Fruit fly (Drosophila melanogaster) whole organism: ENCODE measurements around the gene Hsc70-4.

Experiments used
- CG8478 ChIP-seq: fragments of >200 bp; optimal IDR thresholded peaks from 2 replicates; lab custom pipeline; 2018; ENCODE audit warnings: inconsistent platforms
- Dll ChIP-seq: fragments of >200 bp; optimal IDR thresholded peaks from 2 replicates; lab custom pipeline; 2017
- EcR ChIP-seq, 2 experiments: fragments of >200 bp; optimal IDR thresholded peaks; 2 replicates each; lab custom pipeline; 2017; ENCODE audit warnings: missing biosample characterization in 2 of 2, missing genetic modification characterization in 2 of 2, missing genetic modification reagents in 2 of 2
- pan ChIP-seq: fragments of >200 bp; optimal IDR thresholded peaks from 2 replicates; lab custom pipeline; 2017
- psq ChIP-seq: fragments of >200 bp; optimal IDR thresholded peaks from 2 replicates; lab custom pipeline; 2017
- usp ChIP-seq: fragments of >200 bp; optimal IDR thresholded peaks from 2 replicates; lab custom pipeline; 2017; ENCODE audit warnings: missing biosample characterization, missing genetic modification characterization, mixed read lengths

Hsc70-4 gene

dm6 chr3R:15242186-15243045 lies at the start of gene Hsc70-4, which contains the start of gene tefu:
Gene Hsc70-4 (plus strand): TSS chr3R:15242687.
Gene tefu (minus strand): TSS chr3R:15242236.
- TF ChIP-seq psq (lab: Kevin White, UChicago) (no peak), pan (lab: Kevin White, UChicago) (no peak), EcR (GFP tag; optimal IDR thresholded peaks at IDR 0.05; lab: Kevin White, UChicago) (no peak), usp (no peak), CG8478 (no peak), Dll (lab: Kevin White, UChicago) (no peak)

dm6 chr3R:15196134-15197034 lies 46.1 kb upstream of the Hsc70-4 start, which contains the start of the genes Kpc1 and CG42542:
Gene Kpc1 (minus strand): TSS chr3R:15196210.
Gene CG42542 (plus strand): TSS chr3R:15196598.
- TF ChIP-seq CG8478: no peak
- no peak for TF ChIP-seq usp
- TF ChIP-seq psq (lab: Kevin White, UChicago): no peak
- no peak for TF ChIP-seq EcR (GFP tag; optimal IDR thresholded peaks at IDR 0.05; lab: Kevin White, UChicago)
- TF ChIP-seq Dll (lab: Kevin White, UChicago): no peak
- TF ChIP-seq pan (lab: Kevin White, UChicago): no peak

- no peak for TF ChIP-seq psq (lab: Kevin White, UChicago)
- no peak for TF ChIP-seq Dll (lab: Kevin White, UChicago)
- no peak for TF ChIP-seq usp
- no peak for TF ChIP-seq CG8478
- no peak for TF ChIP-seq EcR (GFP tag; optimal IDR thresholded peaks at IDR 0.05; lab: Kevin White, UChicago)
- TF ChIP-seq pan (lab: Kevin White, UChicago): no peak
Measured at dm6 chr3R:15197373-15197772, 45.1 kb upstream of the Hsc70-4 start.

dm6 chr3R:15198052-15198793 lies 44.3 kb upstream of the Hsc70-4 start:
- no peak for TF ChIP-seq Dll (lab: Kevin White, UChicago)
- TF ChIP-seq EcR (GFP tag; optimal IDR thresholded peaks at IDR 0.05; lab: Kevin White, UChicago): no peak
- TF ChIP-seq psq (lab: Kevin White, UChicago): no peak
- no peak for TF ChIP-seq pan (lab: Kevin White, UChicago)
- no peak for TF ChIP-seq usp
- TF ChIP-seq CG8478: no peak

dm6 chr3R:15205223-15205622 lies 37.3 kb upstream of the Hsc70-4 start:
- TF ChIP-seq pan (lab: Kevin White, UChicago) (no peak), CG8478 (no peak), psq (lab: Kevin White, UChicago) (no peak), EcR (GFP tag; optimal IDR thresholded peaks at IDR 0.05; lab: Kevin White, UChicago) (no peak), usp (no peak), Dll (lab: Kevin White, UChicago) (no peak)

dm6 chr3R:15206273-15206672 lies 36.2 kb upstream of the Hsc70-4 start, which contains the start of gene Spn88Ea:
Gene Spn88Ea (minus strand): TSS chr3R:15206447.
- TF ChIP-seq pan (lab: Kevin White, UChicago): no peak
- TF ChIP-seq usp: no peak
- TF ChIP-seq psq (lab: Kevin White, UChicago): no peak
- TF ChIP-seq Dll (lab: Kevin White, UChicago): no peak

- no peak for TF ChIP-seq EcR (GFP tag; optimal IDR thresholded peaks at IDR 0.05; lab: Kevin White, UChicago)
- TF ChIP-seq usp: no peak
Measured at dm6 chr3R:15208712-15209499, 33.6 kb upstream of the Hsc70-4 start, which contains the start of the genes Spn88Eb and Mau2. Gene Spn88Eb (minus strand): TSS chr3R:15208762. Gene Mau2 (plus strand): TSS chr3R:15209204.

dm6 chr3R:15213362-15213989 lies 29.0 kb upstream of the Hsc70-4 start, which contains the start of the genes CG6654 and CG4210:
Gene CG6654 (minus strand): TSS chr3R:15213658.
Gene CG4210 (plus strand): TSS chr3R:15213974.
- TF ChIP-seq Dll (lab: Kevin White, UChicago): no peak
- no peak for TF ChIP-seq psq (lab: Kevin White, UChicago)
- no peak for TF ChIP-seq pan (lab: Kevin White, UChicago)
- no peak for TF ChIP-seq EcR (GFP tag; optimal IDR thresholded peaks at IDR 0.05; lab: Kevin White, UChicago)
- TF ChIP-seq CG8478: no peak
- TF ChIP-seq usp: no peak

dm6 chr3R:15218824-15219576 lies 23.5 kb upstream of the Hsc70-4 start, which contains the start of the genes SIDL and CG12241:
Gene SIDL (minus strand): TSS chr3R:15218874.
Gene CG12241 (plus strand): TSS chr3R:15219256.
- TF ChIP-seq CG8478 (no peak), Dll (lab: Kevin White, UChicago) (no peak), usp (no peak)
